Worm (Caenorhabditis elegans): ENCODE measurements around the gene F42H10.6.
A peak's percentile ranks its signal among the peaks of the same experiment; 100 is the strongest.

Gene F42H10.6

DNA sequence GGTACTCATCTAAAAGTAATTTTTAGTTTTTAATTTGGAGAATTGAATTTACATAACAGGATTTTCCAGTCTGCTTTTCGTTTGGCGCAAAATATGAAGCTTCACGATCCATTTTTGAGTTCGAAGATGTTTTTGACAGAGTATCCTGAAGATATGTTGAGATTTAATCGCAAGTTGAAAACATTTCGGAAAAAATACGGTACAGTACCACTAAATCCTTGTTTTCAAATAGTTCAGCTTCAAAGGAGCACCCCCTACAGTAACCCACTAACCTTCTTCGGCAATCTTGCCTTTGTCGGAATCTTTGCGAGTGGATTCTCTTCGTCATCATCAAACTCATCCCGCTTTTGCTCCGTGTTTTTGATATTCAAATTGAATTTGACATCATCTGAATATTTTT, 38.7 kb upstream of the F42H10.6 start:
- no peak for TF ChIP-seq pqm-1 (tag; optimal IDR thresholded peaks at IDR 0.05)
- no peak for TF ChIP-seq rnt-1 (tag; optimal IDR thresholded peaks at IDR 0.05)
- no peak for TF ChIP-seq syd-9 (tag; optimal IDR thresholded peaks at IDR 0.05)
- no peak for TF ChIP-seq ceh-9 (tag; optimal IDR thresholded peaks at IDR 0.05)
- no peak for TF ChIP-seq nhr-232 (tag; optimal IDR thresholded peaks at IDR 0.05)
- no peak for TF ChIP-seq F13H6.1 (tag; optimal IDR thresholded peaks at IDR 0.05)
- TF ChIP-seq pag-3 (tag; optimal IDR thresholded peaks at IDR 0.05; ENCODE audit: borderline replicate concordance), result no peak
- TF ChIP-seq hlh-15 (tag; optimal IDR thresholded peaks at IDR 0.05), result no peak
- TF ChIP-seq pros-1 (tag; optimal IDR thresholded peaks at IDR 0.05), result no peak
- no peak for TF ChIP-seq ceh-14 (tag; optimal IDR thresholded peaks at IDR 0.05)

- TF ChIP-seq madf-2 (tag; optimal IDR thresholded peaks at IDR 0.05), result no peak
- TF ChIP-seq ceh-31 (tag; optimal IDR thresholded peaks at IDR 0.05), result peak; percentile 53
- TF ChIP-seq pax-1 (tag; optimal IDR thresholded peaks at IDR 0.05), result peak; percentile 72
- TF ChIP-seq pros-1 (tag; optimal IDR thresholded peaks at IDR 0.05), result peak; percentile 32
- no peak for TF ChIP-seq hlh-15 (tag; optimal IDR thresholded peaks at IDR 0.05)
- no peak for TF ChIP-seq ceh-18 (tag; optimal IDR thresholded peaks at IDR 0.05)
- no peak for TF ChIP-seq Y22D7AL.16 (tag; optimal IDR thresholded peaks at IDR 0.05)
- no peak for TF ChIP-seq T23F11.4 (GFP tag; optimal IDR thresholded peaks at IDR 0.05)
- TF ChIP-seq dve-1 (tag; optimal IDR thresholded peaks at IDR 0.05), result no peak
- TF ChIP-seq ceh-22 (tag; optimal IDR thresholded peaks at IDR 0.05), result no peak
- no peak for TF ChIP-seq pqm-1 (tag; optimal IDR thresholded peaks at IDR 0.05)
- TF ChIP-seq ceh-24 (tag; optimal IDR thresholded peaks at IDR 0.05), result no peak
- no peak for TF ChIP-seq fkh-10 (GFP tag; optimal IDR thresholded peaks at IDR 0.05)
These were observed 32.2 kb upstream of the F42H10.6 start for ce11 chrIII:8512279-8512942.

- peak; percentile 86 for TF ChIP-seq unc-42 (tag; optimal IDR thresholded peaks at IDR 0.05)
- TF ChIP-seq fax-1 (tag; optimal IDR thresholded peaks at IDR 0.05), result no peak
These were observed 31.5 kb upstream of the F42H10.6 start for ce11 chrIII:8511711-8512110.

- peak; percentile 71 for TF ChIP-seq ceh-31 (tag; optimal IDR thresholded peaks at IDR 0.05)
- TF ChIP-seq unc-86 (tag; optimal IDR thresholded peaks at IDR 0.05), result no peak
- TF ChIP-seq pros-1 (tag; optimal IDR thresholded peaks at IDR 0.05), result no peak
- TF ChIP-seq unc-42 (tag; optimal IDR thresholded peaks at IDR 0.05), result peak; percentile 97
- no peak for TF ChIP-seq ceh-30 (tag; optimal IDR thresholded peaks at IDR 0.05)
- TF ChIP-seq ref-2 (tag; optimal IDR thresholded peaks at IDR 0.05), result peak; percentile 5
- peak; percentile 78 for TF ChIP-seq ceh-14 (tag; optimal IDR thresholded peaks at IDR 0.05)
- no peak for TF ChIP-seq ceh-24 (tag; optimal IDR thresholded peaks at IDR 0.05)
These were observed 29.6 kb upstream of the F42H10.6 start for ce11 chrIII:8509644-8510393.

DNA sequence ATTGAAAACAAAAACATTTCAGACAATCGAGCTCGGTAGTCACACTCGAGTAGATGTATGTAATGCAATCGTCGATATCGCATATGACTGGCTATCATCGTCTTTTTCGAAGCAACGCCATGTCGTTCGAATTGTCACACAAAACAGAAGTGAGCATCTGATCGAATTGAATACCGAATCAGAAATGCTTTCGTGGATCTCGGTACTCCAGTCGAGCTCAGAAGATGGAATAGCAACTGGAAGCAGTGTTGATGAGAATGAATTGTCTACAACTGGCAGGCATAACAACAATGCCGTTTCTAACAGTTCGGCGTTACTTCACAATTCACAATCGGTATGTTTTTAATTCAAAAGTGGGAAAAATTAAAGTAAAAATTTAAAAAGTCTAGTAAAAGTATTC, 29.0 kb upstream of the F42H10.6 start:
- TF ChIP-seq tbx-2 (tag; optimal IDR thresholded peaks at IDR 0.05) (no peak), ceh-18 (tag; optimal IDR thresholded peaks at IDR 0.05) (no peak), pha-2 (tag; optimal IDR thresholded peaks at IDR 0.05) (no peak)

- TF ChIP-seq nfya-1 (tag; optimal IDR thresholded peaks at IDR 0.05) (peak; percentile 53), fkh-6 (tag; optimal IDR thresholded peaks at IDR 0.05) (no peak)
These were observed 26.1 kb upstream of the F42H10.6 start for ce11 chrIII:8506348-8506747.
